Worm (Caenorhabditis elegans) whole organism, dauer: ENCODE measurements around the gene Y54G2A.36.
"Not testable (repeated sequence)": the region's sequence is repeated elsewhere in the genome, so short reads cannot be mapped to it uniquely, and the experiment has no call there.

Source experiments
- unc-62 ChIP-seq: sonication (generic microtip); optimal IDR thresholded peaks from 2 replicates; lab custom pipeline; 2017; ENCODE audit warnings: missing biosample characterization, missing genetic modification reagents, missing genetic modification characterization

Y54G2A.36 gene

ce11 chrIV:2892395-2892786 is 5.1 kb upstream of the Y54G2A.36 start, which contains the start of gene Y54G2A.18:
TSS of gene Y54G2A.18 (minus strand) at chrIV:2892495.
- TF ChIP-seq unc-62, result no peak

ce11 chrIV:2892787-2893485 is 4.6 kb upstream of the Y54G2A.36 start:
- TF ChIP-seq unc-62, result no peak

ce11 chrIV:2893486-2893842 is 4.0 kb upstream of the Y54G2A.36 start:
- TF ChIP-seq unc-62, result no peak

ce11 chrIV:2894630-2895029 is 2.9 kb upstream of the Y54G2A.36 start, which contains the start of gene Y54G2A.19:
TSS of gene Y54G2A.19 (minus strand) at chrIV:2894730.
- not testable (repeated sequence) for TF ChIP-seq unc-62

ce11 chrIV:2914545-2914944 is 17.1 kb downstream of the Y54G2A.36 start:
- TF ChIP-seq unc-62, result no peak

- no peak for TF ChIP-seq unc-62
These were observed 18.5 kb downstream of the Y54G2A.36 start for ce11 chrIV:2916043-2916442.

ce11 chrIV:2917729-2918128 is 20.2 kb downstream of the Y54G2A.36 start, which contains the start of gene Y54G2A.50:
TSS of gene Y54G2A.50 (plus strand) at chrIV:2918029.
- not testable (repeated sequence) for TF ChIP-seq unc-62

ce11 chrIV:2922196-2922595 is 24.7 kb downstream of the Y54G2A.36 start, which contains the start of gene fbxc-45:
TSS of gene fbxc-45 (minus strand) at chrIV:2922243.
- TF ChIP-seq unc-62, result no peak

- no peak for TF ChIP-seq unc-62
These were observed 28.1 kb downstream of the Y54G2A.36 start, which contains the start of gene ubc-13 for ce11 chrIV:2925591-2925990. TSS of gene ubc-13 (minus strand) at chrIV:2925691.

- no peak for TF ChIP-seq unc-62
These were observed 30.9 kb downstream of the Y54G2A.36 start, which contains the start of gene manf-1 for ce11 chrIV:2928409-2928808. TSS of gene manf-1 (minus strand) at chrIV:2928421.

- no peak for TF ChIP-seq unc-62
These were observed 33.7 kb downstream of the Y54G2A.36 start, which contains the start of gene samt-1 for ce11 chrIV:2931228-2931627. TSS of gene samt-1 (plus strand) at chrIV:2931403.

- no peak for TF ChIP-seq unc-62
These were observed 37.7 kb downstream of the Y54G2A.36 start for ce11 chrIV:2935194-2935593.
